Worm (Caenorhabditis elegans) whole organism, late embryonic: Measurements from ENCODE around the gene R52.4.

Source experiments
- C08G9.2 ChIP-seq: sonication (generic microtip); optimal IDR thresholded peaks from 2 replicates; lab custom pipeline; 2016; ENCODE audit warnings: mild to moderate bottlenecking, missing genetic modification characterization, moderate library complexity, missing compliant biosample characterization
- F13H6.1 ChIP-seq: sonication (generic microtip); optimal IDR thresholded peaks from 2 replicates; lab custom pipeline; 2016; ENCODE audit warnings: missing genetic modification characterization, missing compliant biosample characterization
- K02D7.2 ChIP-seq: sonication (generic microtip); optimal IDR thresholded peaks from 2 replicates; lab custom pipeline; 2017; ENCODE audit warnings: mild to moderate bottlenecking, missing genetic modification characterization, missing compliant biosample characterization
- K09A11.1 ChIP-seq: sonication (generic microtip); optimal IDR thresholded peaks from 2 replicates; lab custom pipeline; 2017; ENCODE audit warnings: antibody characterized with exemption, mild to moderate bottlenecking, missing genetic modification characterization, missing compliant biosample characterization; ENCODE audit not compliant: insufficient read depth
- Y22D7AL.16 ChIP-seq: sonication (generic microtip); optimal IDR thresholded peaks from 2 replicates; lab custom pipeline; 2016; ENCODE audit warnings: missing genetic modification characterization, missing compliant biosample characterization
- ceh-18 ChIP-seq: sonication (generic microtip); optimal IDR thresholded peaks from 2 replicates; lab custom pipeline; 2016; ENCODE audit warnings: missing genetic modification characterization, missing compliant biosample characterization
- ceh-22 ChIP-seq: sonication (generic microtip); optimal IDR thresholded peaks from 2 replicates; lab custom pipeline; 2017; ENCODE audit warnings: missing biosample characterization, missing genetic modification characterization
- ceh-24 ChIP-seq: sonication (generic microtip); optimal IDR thresholded peaks from 2 replicates; lab custom pipeline; 2016; ENCODE audit warnings: mild to moderate bottlenecking, missing genetic modification characterization, missing compliant biosample characterization
- ceh-30 ChIP-seq: fragments of 150-350 bp; optimal IDR thresholded peaks from 2 replicates; lab custom pipeline; 2014; ENCODE audit warnings: missing biosample characterization, missing genetic modification characterization
- ceh-45 ChIP-seq: fragments of 200-800 bp; sonication (Bioruptor generic); IDR thresholded peaks from 2 replicates; pipeline ENCODE4 v1.3.6; 2022; ENCODE audit warnings: missing genetic modification reagents, missing genetic modification characterization, missing compliant biosample characterization
- ceh-48 ChIP-seq: sonication (generic microtip); optimal IDR thresholded peaks from 2 replicates; lab custom pipeline; 2016; ENCODE audit warnings: missing genetic modification characterization, inconsistent platforms, missing compliant biosample characterization
- ceh-6 ChIP-seq: fragments of 200-800 bp; sonication (Bioruptor generic); optimal IDR thresholded peaks from 2 replicates; lab custom pipeline; 2018; ENCODE audit warnings: mild to moderate bottlenecking, missing genetic modification characterization, missing compliant biosample characterization
- elt-2 ChIP-seq: sonication (generic microtip); optimal IDR thresholded peaks from 2 replicates; lab custom pipeline; 2016; ENCODE audit warnings: missing genetic modification reagents, missing genetic modification characterization, missing compliant biosample characterization
- eyg-1 ChIP-seq: sonication (generic microtip); optimal IDR thresholded peaks from 2 replicates; lab custom pipeline; 2016; ENCODE audit warnings: missing genotype, missing genetic modification characterization, missing compliant biosample characterization
- fkh-10 ChIP-seq: fragments of 150-350 bp; optimal IDR thresholded peaks from 2 replicates; lab custom pipeline; 2014; ENCODE audit warnings: missing biosample characterization, missing genetic modification reagents, missing genetic modification characterization
- hlh-15 ChIP-seq: sonication (generic microtip); optimal IDR thresholded peaks from 2 replicates; lab custom pipeline; 2016; ENCODE audit warnings: missing genetic modification characterization, missing compliant biosample characterization
- hlh-30 ChIP-seq: sonication (generic microtip); optimal IDR thresholded peaks from 2 replicates; lab custom pipeline; 2017; ENCODE audit warnings: antibody characterized with exemption, missing genetic modification characterization, missing compliant biosample characterization; ENCODE audit not compliant: insufficient read depth
- hlh-6 ChIP-seq: sonication (generic microtip); optimal IDR thresholded peaks from 2 replicates; lab custom pipeline; 2016; ENCODE audit warnings: missing genotype, missing genetic modification characterization, missing compliant biosample characterization
- hlh-8 ChIP-seq: sonication (generic microtip); optimal IDR thresholded peaks from 2 replicates; lab custom pipeline; 2016; ENCODE audit warnings: missing genotype, missing genetic modification characterization, missing compliant biosample characterization
- lim-6 ChIP-seq: sonication (generic microtip); optimal IDR thresholded peaks from 2 replicates; lab custom pipeline; 2016; ENCODE audit warnings: missing genetic modification characterization, missing compliant biosample characterization
- nfya-1 ChIP-seq: sonication (generic microtip); optimal IDR thresholded peaks from 2 replicates; lab custom pipeline; 2017; ENCODE audit warnings: missing genetic modification characterization, mild to moderate bottlenecking, missing compliant biosample characterization, antibody characterized with exemption, moderate library complexity
- nhr-11 ChIP-seq: fragments of 150-350 bp; optimal IDR thresholded peaks from 2 replicates; lab custom pipeline; 2014; ENCODE audit warnings: missing biosample characterization, missing genetic modification characterization
- npax-4 ChIP-seq: sonication (generic microtip); optimal IDR thresholded peaks from 2 replicates; lab custom pipeline; 2016; ENCODE audit warnings: missing genetic modification characterization, missing compliant biosample characterization
- pag-3 ChIP-seq: sonication (generic microtip); optimal IDR thresholded peaks from 2 replicates; lab custom pipeline; 2016; ENCODE audit warnings: missing compliant biosample characterization, missing genetic modification characterization, borderline replicate concordance
- pax-1 ChIP-seq: fragments of 150-350 bp; optimal IDR thresholded peaks from 2 replicates; lab custom pipeline; 2014; ENCODE audit warnings: missing biosample characterization, missing genetic modification characterization
- sdc-2 ChIP-seq: sonication (generic microtip); optimal IDR thresholded peaks from 2 replicates; lab custom pipeline; 2016; ENCODE audit warnings: missing genotype, missing genetic modification characterization, missing compliant biosample characterization
- sox-2 ChIP-seq: fragments of 200-800 bp; sonication (Bioruptor generic); IDR thresholded peaks from 2 replicates; pipeline ENCODE4 v1.3.6; 2022; ENCODE audit warnings: missing genetic modification reagents, missing genetic modification characterization, missing compliant biosample characterization
- ttx-3 ChIP-seq: sonication (generic microtip); optimal IDR thresholded peaks from 2 replicates; lab custom pipeline; 2016; ENCODE audit warnings: missing genetic modification reagents, missing genetic modification characterization, missing compliant biosample characterization
- unc-3 ChIP-seq, 2 experiments: fragments of 200-800 bp in 1 of 2; sonication (Bioruptor generic) in 1 of 2; sonication (generic microtip) in 1 of 2; conservative IDR thresholded peaks in 1 of 2; optimal IDR thresholded peaks in 1 of 2; 2 replicates each; pipeline versions ENCODE4 v1.3.6 to Lab custom; 2016 to 2022; ENCODE audit warnings: missing compliant biosample characterization in 2 of 2, missing genetic modification characterization in 2 of 2, missing genetic modification reagents in 1 of 2
- unc-55 ChIP-seq: sonication (generic microtip); optimal IDR thresholded peaks from 2 replicates; lab custom pipeline; 2017; ENCODE audit warnings: missing biosample characterization, missing genetic modification reagents, missing genetic modification characterization
- zip-5 ChIP-seq: sonication (generic microtip); optimal IDR thresholded peaks from 2 replicates; lab custom pipeline; 2016; ENCODE audit warnings: missing genetic modification characterization, missing compliant biosample characterization
- ztf-16 ChIP-seq: sonication (generic microtip); optimal IDR thresholded peaks from 2 replicates; lab custom pipeline; 2017; ENCODE audit warnings: missing genetic modification characterization, missing compliant biosample characterization

Gene R52.4

ce11 chrII:2099139-2099976 lies 8.8 kb downstream of the R52.4 start, which contains the start of gene math-42:
Gene math-42, plus strand, starts transcription at chrII:2099926.
- TF ChIP-seq elt-2: peak; percentile 46
- TF ChIP-seq ttx-3: no peak
- TF ChIP-seq unc-55 (GFP tag; lab: Kevin White, UChicago): no peak
- TF ChIP-seq ceh-48 (tag; lab: Kevin White, UChicago): no peak

ce11 chrII:2094924-2095650 lies 13.1 kb downstream of the R52.4 start, which contains the start of gene T16A1.2:
Gene T16A1.2, plus strand, starts transcription at chrII:2095600.
- no peak for TF ChIP-seq zip-5
- TF ChIP-seq K09A11.1 (tag; lab: Kevin White, UChicago): no peak
- TF ChIP-seq F13H6.1 (tag; lab: Kevin White, UChicago): no peak
- no peak for TF ChIP-seq elt-2
- no peak for TF ChIP-seq eyg-1
- TF ChIP-seq npax-4: no peak
- no peak for TF ChIP-seq hlh-30 (tag; lab: Kevin White, UChicago)
- TF ChIP-seq fkh-10 (GFP tag; lab: Kevin White, UChicago): no peak
- no peak for TF ChIP-seq K02D7.2 (tag; lab: Kevin White, UChicago)
- TF ChIP-seq C08G9.2: no peak
- no peak for TF ChIP-seq ceh-6 (GFP tag; lab: Kevin White, UChicago)
- no peak for TF ChIP-seq hlh-6
- TF ChIP-seq ceh-45: no peak

DNA sequence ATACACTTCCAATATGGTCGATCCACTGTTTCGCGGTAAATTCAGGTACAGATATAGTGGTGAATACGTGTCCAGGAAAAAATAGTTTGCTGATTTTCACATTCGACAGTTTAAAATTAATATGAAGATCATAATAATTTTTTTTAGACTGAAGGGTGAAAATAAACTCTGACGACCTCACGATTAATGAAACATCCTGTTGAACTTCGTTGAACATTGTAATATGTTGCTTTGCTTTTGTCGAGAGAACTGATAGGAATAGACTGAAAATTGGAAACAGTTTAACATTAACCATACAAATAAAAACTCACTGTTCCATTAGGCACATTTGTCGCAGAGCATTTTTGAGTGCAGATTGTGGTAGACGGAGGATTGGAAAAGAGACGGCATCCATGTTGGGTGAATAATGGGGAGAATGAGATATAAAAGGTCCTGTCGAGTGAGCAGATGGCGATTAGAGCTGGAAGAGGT lies 14.7 kb downstream of the R52.4 start, which contains the start of gene fbxb-37:
TSS of gene fbxb-37 (minus strand) at position 421 of the 471 bp plus-strand sequence.
- TF ChIP-seq ceh-24 (no peak), ceh-18 (tag; lab: Kevin White, UChicago) (no peak), nhr-11 (tag; lab: Kevin White, UChicago) (no peak)

DNA sequence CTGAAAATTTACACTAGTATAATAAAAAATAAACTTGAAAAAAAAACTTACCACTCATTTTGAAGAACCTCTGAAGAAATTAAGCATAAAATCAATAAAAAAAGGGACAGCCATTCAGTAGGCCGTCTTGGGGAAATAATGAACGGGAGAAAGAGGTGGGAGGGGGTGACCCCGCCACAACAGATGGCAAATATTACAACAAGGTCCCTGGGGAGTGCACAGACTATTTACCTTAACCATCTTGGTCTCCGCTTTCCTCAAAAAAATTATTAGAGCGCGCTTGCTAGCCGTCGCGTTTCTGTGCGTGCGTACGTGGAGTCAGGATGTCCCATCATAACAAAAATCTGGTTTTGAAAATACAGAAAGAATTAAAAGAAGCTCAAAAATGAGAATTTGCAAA lies 16.2 kb downstream of the R52.4 start, which contains the start of gene T16A1.10:
TSS of gene T16A1.10 (minus strand) at position 123 of the 400 bp plus-strand sequence.
- TF ChIP-seq pax-1: no peak
- TF ChIP-seq hlh-8 (tag; lab: Kevin White, UChicago): no peak
- no peak for TF ChIP-seq sox-2 (GFP tag; lab: Robert Waterston, UW)
- no peak for TF ChIP-seq sdc-2 (tag; lab: Kevin White, UChicago)
- TF ChIP-seq ceh-24: no peak
- TF ChIP-seq ceh-22: no peak
- TF ChIP-seq ceh-48 (tag; lab: Kevin White, UChicago): no peak
- TF ChIP-seq ceh-30: no peak
- no peak for TF ChIP-seq hlh-30 (tag; lab: Kevin White, UChicago)
- TF ChIP-seq K09A11.1 (tag; lab: Kevin White, UChicago): no peak
- no peak for TF ChIP-seq pag-3
- TF ChIP-seq nfya-1: no peak
- no peak for TF ChIP-seq lim-6 (tag; lab: Kevin White, UChicago)
- TF ChIP-seq C08G9.2: no peak
- no peak for TF ChIP-seq Y22D7AL.16 (tag; lab: Kevin White, UChicago)
- no peak for TF ChIP-seq unc-3 (GFP tag; conservative IDR thresholded peaks at IDR 0.05; lab: Robert Waterston, UW)
- no peak for TF ChIP-seq unc-3 (tag; optimal IDR thresholded peaks at IDR 0.05; lab: Kevin White, UChicago)
- TF ChIP-seq ztf-16 (tag; lab: Kevin White, UChicago): no peak
- no peak for TF ChIP-seq hlh-15 (tag; lab: Kevin White, UChicago)
- TF ChIP-seq ceh-18 (tag; lab: Kevin White, UChicago): no peak
- TF ChIP-seq fkh-10 (GFP tag; lab: Kevin White, UChicago): no peak
